Fruit fly (Drosophila melanogaster) whole organism, prepupa: ENCODE measurements around the gene CG10137.

Experiments
- Blimp-1 ChIP-seq: fragments of 200-800 bp; sonication (Bioruptor generic); optimal IDR thresholded peaks from 3 replicates; lab custom pipeline; 2017; ENCODE audit warnings: missing biosample characterization, missing genetic modification characterization, mild to moderate bottlenecking, moderate library complexity, missing genetic modification reagents
- CG16779 ChIP-seq: fragments of 200-800 bp; sonication (Bioruptor generic); optimal IDR thresholded peaks from 3 replicates; lab custom pipeline; 2017; ENCODE audit warnings: missing biosample characterization, mild to moderate bottlenecking, missing genetic modification characterization
- CG3032 ChIP-seq: fragments of 200-800 bp; optimal IDR thresholded peaks from 2 replicates; lab custom pipeline; 2019; ENCODE audit warnings: missing biosample characterization, mild to moderate bottlenecking, missing genetic modification characterization, moderate library complexity
- CG3919 ChIP-seq: fragments of 200-800 bp; sonication (Bioruptor generic); optimal IDR thresholded peaks from 3 replicates; lab custom pipeline; 2016; ENCODE audit warnings: missing biosample characterization, missing genetic modification characterization
- CG7368 ChIP-seq: fragments of 200-800 bp; sonication (Bioruptor generic); optimal IDR thresholded peaks from 3 replicates; lab custom pipeline; 2016; ENCODE audit warnings: missing biosample characterization, missing genetic modification characterization
- Eip78C ChIP-seq: fragments of 200-800 bp; sonication (Bioruptor generic); peaks from one replicate; lab custom pipeline; 2016; ENCODE audit warnings: missing biosample characterization, missing genetic modification characterization
- Eip93F ChIP-seq: fragments of 200-800 bp; sonication (Bioruptor generic); optimal IDR thresholded peaks from 2 replicates; lab custom pipeline; 2016; ENCODE audit warnings: missing biosample characterization, mild to moderate bottlenecking, missing genetic modification characterization
- Ets96B ChIP-seq: fragments of 200-800 bp; optimal IDR thresholded peaks from 2 replicates; lab custom pipeline; 2019; ENCODE audit warnings: missing biosample characterization, mild to moderate bottlenecking, missing genetic modification characterization, moderate library complexity
- Gug ChIP-seq: fragments of 200-800 bp; sonication (Bioruptor generic); IDR thresholded peaks from 2 replicates; pipeline ENCODE4 v1.3.6; 2022; ENCODE audit warnings: missing biosample characterization, missing genetic modification characterization
- Hr39 ChIP-seq: fragments of 200-800 bp; sonication (Bioruptor generic); optimal IDR thresholded peaks from 2 replicates; lab custom pipeline; 2016; ENCODE audit warnings: missing biosample characterization, missing genetic modification characterization
- Met ChIP-seq: fragments of 200-800 bp; sonication (Bioruptor generic); optimal IDR thresholded peaks from 3 replicates; lab custom pipeline; 2016; ENCODE audit warnings: missing biosample characterization, missing genetic modification characterization
- OdsH ChIP-seq: fragments of 200-800 bp; sonication (Bioruptor generic); optimal IDR thresholded peaks from 3 replicates; lab custom pipeline; 2016; ENCODE audit warnings: missing biosample characterization, missing genetic modification characterization
- lz ChIP-seq: fragments of 200-800 bp; sonication (Bioruptor generic); optimal IDR thresholded peaks from 3 replicates; lab custom pipeline; 2016; ENCODE audit warnings: missing biosample characterization, missing genetic modification characterization
- svp ChIP-seq: fragments of 200-800 bp; sonication (Bioruptor generic); peaks from one replicate; lab custom pipeline; 2016; ENCODE audit warnings: missing biosample characterization, missing genetic modification characterization

- TF ChIP-seq Gug (GFP tag; lab: Robert Waterston, UW) = no peak
- no peak for TF ChIP-seq svp (GFP tag; lab: Kevin White, UChicago)
- TF ChIP-seq lz (GFP tag; lab: Kevin White, UChicago) = no peak
- no peak for TF ChIP-seq Eip93F (GFP tag; lab: Kevin White, UChicago)
- no peak for TF ChIP-seq Blimp-1 (GFP tag; lab: Kevin White, UChicago)
- TF ChIP-seq Hr39 (GFP tag; lab: Kevin White, UChicago) = no peak
- TF ChIP-seq CG3919 (GFP tag; lab: Kevin White, UChicago) = no peak
- no peak for TF ChIP-seq Ets96B
- no peak for TF ChIP-seq OdsH (GFP tag; lab: Kevin White, UChicago)
- TF ChIP-seq CG7368 (GFP tag; lab: Kevin White, UChicago) = no peak
- peak; percentile 38 for TF ChIP-seq Eip78C (GFP tag; lab: Kevin White, UChicago)
- TF ChIP-seq Met = no peak
- TF ChIP-seq CG3032 (tag; lab: Kevin White, UChicago) = no peak
- no peak for TF ChIP-seq CG16779 (tag; lab: Kevin White, UChicago)
Observed at dm6 chr2L:19526844-19527243, 358 bp downstream of the CG10137 start.
